Worm (Caenorhabditis elegans): ENCODE measurements around the gene chst-1.

ce11 chrII:8152711-8153325 lies 46.0 kb upstream of the chst-1 start:
- TF ChIP-seq klf-2 (GFP tag; conservative IDR thresholded peaks at IDR 0.05) (no peak), ztf-23 (GFP tag; IDR thresholded peaks at IDR 0.05) (no peak), cog-1 (tag; optimal IDR thresholded peaks at IDR 0.05) (no peak)

Measured in whole organism, midembryonic.